Worm (Caenorhabditis elegans): Measurements from ENCODE around the gene doxa-1.

DNA sequence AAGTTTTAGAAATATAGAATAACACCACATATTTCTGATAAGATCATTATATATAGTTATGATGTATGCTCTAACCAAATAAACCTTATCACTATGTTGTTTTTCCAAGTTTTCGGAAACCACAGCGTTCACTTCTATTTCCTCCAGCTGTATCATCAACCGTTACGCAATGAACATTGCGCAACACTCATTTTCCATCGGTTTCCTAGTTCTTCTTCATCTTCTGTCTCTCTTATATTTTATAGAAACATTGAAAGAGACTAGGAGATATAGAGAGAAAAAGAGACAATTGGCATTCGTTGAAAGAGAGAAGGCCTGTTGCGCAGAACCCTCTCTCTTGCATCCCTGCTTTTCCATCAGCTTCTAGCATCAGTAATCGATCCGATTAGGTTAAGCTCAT is 6.6 kb upstream of the doxa-1 start:
- no peak for TF ChIP-seq snpc-4 (tag; optimal IDR thresholded peaks at IDR 0.05)
- TF ChIP-seq elt-1 (tag; optimal IDR thresholded peaks at IDR 0.05): no peak
- TF ChIP-seq lin-39 (tag; optimal IDR thresholded peaks at IDR 0.05): no peak
- no peak for TF ChIP-seq dmd-4 (tag; optimal IDR thresholded peaks at IDR 0.05)
- no peak for TF ChIP-seq nhr-12 (tag; optimal IDR thresholded peaks at IDR 0.05)
- TF ChIP-seq nhr-11 (tag; optimal IDR thresholded peaks at IDR 0.05): no peak
